Fruit fly (Drosophila melanogaster): ENCODE data around the gene Atg17.

The Atg17 gene

dm6 chr3R:5636519-5637430 is 32.7 kb upstream of the Atg17 start, which contains the start of the genes CG31548 and CG12170:
TSS of gene CG31548 (minus strand) at chr3R:5636852.
TSS of gene CG12170 (plus strand) at chr3R:5637234.
- TF ChIP-seq Asciz (GFP tag; optimal IDR thresholded peaks at IDR 0.05), result no peak
- TF ChIP-seq CG6683 (GFP tag; optimal IDR thresholded peaks at IDR 0.05), result peak; percentile 34
- no peak for TF ChIP-seq CG3847 (GFP tag; IDR thresholded peaks at IDR 0.05)
- peak; percentile 25 for TF ChIP-seq pum (GFP tag; optimal IDR thresholded peaks at IDR 0.05)
- TF ChIP-seq shn (GFP tag; optimal IDR thresholded peaks at IDR 0.05), result no peak
- no peak for TF ChIP-seq Stat92E (GFP tag; optimal IDR thresholded peaks at IDR 0.05)
- TF ChIP-seq pan (optimal IDR thresholded peaks at IDR 0.05), result no peak
- peak in 1 of 2 experiments; percentile 48 for TF ChIP-seq pan (GFP tag; optimal IDR thresholded peaks at IDR 0.05 in 1 of 2, IDR thresholded peaks at IDR 0.05 in 1 of 2)
- TF ChIP-seq CG9215 (GFP tag; IDR thresholded peaks at IDR 0.05), result no peak
- TF ChIP-seq CG12155 (GFP tag; optimal IDR thresholded peaks at IDR 0.05), result peak; percentile 31
- peak; percentile 2 for TF ChIP-seq CG9609 (GFP tag; optimal IDR thresholded peaks at IDR 0.05)
- peak; percentile 64 for TF ChIP-seq chm (GFP tag; IDR thresholded peaks at IDR 0.05)
- TF ChIP-seq CG12219 (GFP tag; optimal IDR thresholded peaks at IDR 0.05), result no peak
- peak; percentile 56 for TF ChIP-seq nmo (GFP tag; optimal IDR thresholded peaks at IDR 0.05)
- no peak for TF ChIP-seq zen2 (GFP tag; IDR thresholded peaks at IDR 0.05; ENCODE audit: partially characterized antibody)
- no peak for TF ChIP-seq CG3163 (GFP tag; optimal IDR thresholded peaks at IDR 0.05)
- peak in 1 of 2 experiments; percentile 59 for TF ChIP-seq bsh (GFP tag; optimal IDR thresholded peaks at IDR 0.05)
- peak; percentile 94 for TF ChIP-seq MESR4 (GFP tag; optimal IDR thresholded peaks at IDR 0.05)
- TF ChIP-seq CG3726 (GFP tag; IDR thresholded peaks at IDR 0.05), result peak; percentile 19; the same call in 1 of the 3 replicates
- peak; percentile 66 for TF ChIP-seq CG11695 (GFP tag; IDR thresholded peaks at IDR 0.05)
- no peak for TF ChIP-seq Neu2 (GFP tag; optimal IDR thresholded peaks at IDR 0.05; ENCODE audit: borderline replicate concordance)
- peak in 1 of 2 experiments; percentile 41 for TF ChIP-seq chif (GFP tag; optimal IDR thresholded peaks at IDR 0.05)
- no peak for TF ChIP-seq br (optimal IDR thresholded peaks at IDR 0.05)
- TF ChIP-seq CG18764 (GFP tag; optimal IDR thresholded peaks at IDR 0.05), result peak; percentile 42
- TF ChIP-seq Scr (GFP tag; IDR thresholded peaks at IDR 0.05; ENCODE audit: partially characterized antibody), result no peak
- no peak for TF ChIP-seq Ssrp (tag; optimal IDR thresholded peaks at IDR 0.05)
- TF ChIP-seq CG5180 (GFP tag; optimal IDR thresholded peaks at IDR 0.05), result no peak
- peak; percentile 27 for TF ChIP-seq Spps (tag; optimal IDR thresholded peaks at IDR 0.05)
- peak; percentile 48 for TF ChIP-seq CG17359 (tag; optimal IDR thresholded peaks at IDR 0.05)
- TF ChIP-seq pb (GFP tag; optimal IDR thresholded peaks at IDR 0.05), result no peak
- TF ChIP-seq slbo (GFP tag; IDR thresholded peaks at IDR 0.05), result peak; percentile 24; the same call in 1 of the 2 replicates
- TF ChIP-seq Hmx (GFP tag; optimal IDR thresholded peaks at IDR 0.05), result no peak
- TF ChIP-seq CG9727 (GFP tag; optimal IDR thresholded peaks at IDR 0.05), result peak; percentile 69
- TF ChIP-seq abd-A (tag; optimal IDR thresholded peaks at IDR 0.05), result no peak
- TF ChIP-seq schlank (tag; optimal IDR thresholded peaks at IDR 0.05), result no peak
- peak; percentile 49 for TF ChIP-seq gfzf (GFP tag; optimal IDR thresholded peaks at IDR 0.05)
- TF ChIP-seq sr (GFP tag; IDR thresholded peaks at IDR 0.05), result no peak
- TF ChIP-seq Chrac-16 (GFP tag; optimal IDR thresholded peaks at IDR 0.05), result peak; percentile 39
- no peak for TF ChIP-seq Dbx (GFP tag; IDR thresholded peaks at IDR 0.05)
- peak; percentile 57 for TF ChIP-seq trem (tag; optimal IDR thresholded peaks at IDR 0.05)
- 0 out of 2 replicates have a peak, but pooled peaks have one; percentile 28 for TF ChIP-seq Rfx (GFP tag; IDR thresholded peaks at IDR 0.05)
- TF ChIP-seq ttk (GFP tag; IDR thresholded peaks at IDR 0.05), result 0 out of 2 replicates have a peak, but pooled peaks have one; percentile 15
- peak; percentile 27 for TF ChIP-seq CG16863 (GFP tag; optimal IDR thresholded peaks at IDR 0.05)
- TF ChIP-seq MBD-R2 (GFP tag; IDR thresholded peaks at IDR 0.05), result peak; percentile 53
- TF ChIP-seq HmgZ (tag; optimal IDR thresholded peaks at IDR 0.05), result no peak
- TF ChIP-seq Xrp1 (GFP tag; IDR thresholded peaks at IDR 0.05), result no peak
- no peak for TF ChIP-seq CG3065 (GFP tag; optimal IDR thresholded peaks at IDR 0.05)
- no peak for TF ChIP-seq Gug (GFP tag; IDR thresholded peaks at IDR 0.05)
- TF ChIP-seq esg (GFP tag; conservative IDR thresholded peaks at IDR 0.05), result peak; percentile 50
